Worm (Caenorhabditis elegans) whole organism, L2 larva: ENCODE measurements around the gene F08F8.9.

ENCODE experiments used
- C34F6.9 ChIP-seq: fragments of 150-350 bp; optimal IDR thresholded peaks from 2 replicates; lab custom pipeline; 2014; ENCODE audit warnings: missing biosample characterization, missing genetic modification characterization
- F13H6.1 ChIP-seq: sonication (generic microtip); optimal IDR thresholded peaks from 2 replicates; lab custom pipeline; 2016; ENCODE audit warnings: missing genetic modification characterization, missing compliant biosample characterization
- R02D3.7 ChIP-seq: fragments of 150-350 bp; optimal IDR thresholded peaks from 2 replicates; lab custom pipeline; 2014; ENCODE audit warnings: missing biosample characterization, missing genetic modification characterization
- Y55F3AM.14 ChIP-seq: fragments of 200-800 bp; sonication (Bioruptor generic); optimal IDR thresholded peaks from 2 replicates; lab custom pipeline; 2018; ENCODE audit warnings: mild to moderate bottlenecking, missing genetic modification characterization, missing compliant biosample characterization
- ZK546.5 ChIP-seq: sonication (generic microtip); optimal IDR thresholded peaks from 2 replicates; lab custom pipeline; 2017; ENCODE audit warnings: missing biosample characterization, missing genetic modification characterization
- alr-1 ChIP-seq: fragments of 150-350 bp; optimal IDR thresholded peaks from 2 replicates; lab custom pipeline; 2014; ENCODE audit warnings: missing biosample characterization, missing genetic modification characterization
- aly-2 ChIP-seq: fragments of 150-350 bp; optimal IDR thresholded peaks from 2 replicates; lab custom pipeline; 2014; ENCODE audit warnings: missing biosample characterization, missing genetic modification characterization
- ama-1 ChIP-seq: fragments of 150-350 bp; optimal IDR thresholded peaks from 2 replicates; lab custom pipeline; 2018; ENCODE audit warnings: inconsistent platforms
- ceh-16 ChIP-seq: fragments of 150-350 bp; optimal IDR thresholded peaks from 2 replicates; lab custom pipeline; 2014; ENCODE audit warnings: missing biosample characterization, missing genetic modification characterization
- ceh-82 ChIP-seq: fragments of 150-350 bp; optimal IDR thresholded peaks from 2 replicates; lab custom pipeline; 2014; ENCODE audit warnings: missing biosample characterization, missing genetic modification characterization
- crh-2 ChIP-seq: sonication (generic microtip); optimal IDR thresholded peaks from 2 replicates; lab custom pipeline; 2017; ENCODE audit warnings: missing biosample characterization, missing genetic modification characterization
- dmd-4 ChIP-seq: sonication (generic microtip); optimal IDR thresholded peaks from 2 replicates; lab custom pipeline; 2017; ENCODE audit warnings: missing biosample characterization, missing genetic modification characterization
- egl-27 ChIP-seq: sonication (generic microtip); optimal IDR thresholded peaks from 3 replicates; lab custom pipeline; 2017; ENCODE audit warnings: missing biosample characterization, missing genetic modification reagents, missing genetic modification characterization
- elt-1 ChIP-seq: fragments of 150-350 bp; optimal IDR thresholded peaks from 2 replicates; lab custom pipeline; 2014; ENCODE audit warnings: missing biosample characterization, missing genetic modification characterization
- fos-1 ChIP-seq: fragments of 150-350 bp; optimal IDR thresholded peaks from 2 replicates; lab custom pipeline; 2014; ENCODE audit warnings: missing biosample characterization, missing genetic modification characterization
- gmeb-1 ChIP-seq: fragments of 150-350 bp; optimal IDR thresholded peaks from 2 replicates; lab custom pipeline; 2014; ENCODE audit warnings: missing biosample characterization, missing genetic modification characterization
- lin-11 ChIP-seq: fragments of 150-350 bp; sonication (generic microtip); optimal IDR thresholded peaks from 2 replicates; lab custom pipeline; 2014; ENCODE audit warnings: missing biosample characterization, missing genetic modification characterization, inconsistent platforms, mixed read lengths
- lin-13 ChIP-seq: fragments of 150-350 bp; optimal IDR thresholded peaks from 2 replicates; lab custom pipeline; 2014; ENCODE audit warnings: missing biosample characterization, missing genetic modification reagents, missing genetic modification characterization
- lin-39 ChIP-seq: fragments of 150-350 bp; optimal IDR thresholded peaks from 2 replicates; lab custom pipeline; 2014; ENCODE audit warnings: missing biosample characterization, missing genetic modification reagents, missing genetic modification characterization
- lsy-2 ChIP-seq, 2 experiments: fragments of 150-350 bp in 1 of 2; sonication (generic microtip) in 1 of 2; optimal IDR thresholded peaks; 2 replicates each; lab custom pipeline; 2014 to 2017; ENCODE audit warnings: missing biosample characterization in 2 of 2, missing genetic modification characterization in 2 of 2
- mbf-1 ChIP-seq: sonication (generic microtip); optimal IDR thresholded peaks from 2 replicates; lab custom pipeline; 2017; ENCODE audit warnings: missing biosample characterization, missing genetic modification characterization
- mdl-1 ChIP-seq, 2 experiments: fragments of 150-350 bp in 1 of 2; sonication (generic microtip) in 1 of 2; optimal IDR thresholded peaks; 2 replicates each; lab custom pipeline; 2017; ENCODE audit warnings: missing biosample characterization in 2 of 2, missing genetic modification characterization in 2 of 2
- nhr-11 ChIP-seq: fragments of 150-350 bp; optimal IDR thresholded peaks from 2 replicates; lab custom pipeline; 2014; ENCODE audit warnings: missing biosample characterization, missing genetic modification characterization
- nhr-12 ChIP-seq: fragments of 150-350 bp; optimal IDR thresholded peaks from 2 replicates; lab custom pipeline; 2014; ENCODE audit warnings: missing biosample characterization, missing genetic modification characterization
- nhr-129 ChIP-seq: fragments of 150-350 bp; optimal IDR thresholded peaks from 2 replicates; lab custom pipeline; 2014; ENCODE audit warnings: missing biosample characterization, missing genetic modification characterization
- nhr-21 ChIP-seq: fragments of 150-350 bp; optimal IDR thresholded peaks from 2 replicates; lab custom pipeline; 2014; ENCODE audit warnings: missing biosample characterization, missing genetic modification characterization
- nhr-237 ChIP-seq: fragments of 150-350 bp; optimal IDR thresholded peaks from 2 replicates; lab custom pipeline; 2014; ENCODE audit warnings: missing biosample characterization, missing genetic modification characterization
- nhr-25 ChIP-seq: fragments of 150-350 bp; sonication (generic microtip); optimal IDR thresholded peaks from 3 replicates; lab custom pipeline; 2014; ENCODE audit warnings: missing biosample characterization, missing genetic modification characterization
- nhr-6 ChIP-seq: fragments of 150-350 bp; optimal IDR thresholded peaks from 2 replicates; lab custom pipeline; 2014; ENCODE audit warnings: missing biosample characterization, missing genetic modification characterization
- nhr-77 ChIP-seq: fragments of 150-350 bp; optimal IDR thresholded peaks from 2 replicates; lab custom pipeline; 2014; ENCODE audit warnings: missing biosample characterization, missing genetic modification characterization
- peb-1 ChIP-seq: fragments of 150-350 bp; optimal IDR thresholded peaks from 2 replicates; lab custom pipeline; 2014; ENCODE audit warnings: missing biosample characterization, missing genetic modification characterization
- sem-4 ChIP-seq: fragments of 150-350 bp; optimal IDR thresholded peaks from 2 replicates; lab custom pipeline; 2014; ENCODE audit warnings: missing biosample characterization, missing genetic modification reagents, missing genetic modification characterization
- skn-1 ChIP-seq: sonication (generic microtip); optimal IDR thresholded peaks from 2 replicates; lab custom pipeline; 2017; ENCODE audit warnings: missing biosample characterization, missing genetic modification characterization
- sma-3 ChIP-seq: sonication (generic microtip); optimal IDR thresholded peaks from 2 replicates; lab custom pipeline; 2016; ENCODE audit warnings: missing genetic modification reagents, missing genetic modification characterization, missing compliant biosample characterization
- sma-9 ChIP-seq, 2 experiments: fragments of 150-350 bp in 1 of 2; sonication (generic microtip) in 1 of 2; optimal IDR thresholded peaks; 2 replicates each; lab custom pipeline; 2014 to 2016; ENCODE audit warnings: missing genetic modification characterization in 2 of 2, mild to moderate bottlenecking in 1 of 2, missing biosample characterization in 1 of 2, missing compliant biosample characterization in 1 of 2, missing genetic modification reagents in 1 of 2, moderate library complexity in 1 of 2
- snpc-4 ChIP-seq: fragments of 150-350 bp; optimal IDR thresholded peaks from 2 replicates; lab custom pipeline; 2014; ENCODE audit warnings: missing biosample characterization, missing genetic modification characterization
- unc-39 ChIP-seq: fragments of 150-350 bp; optimal IDR thresholded peaks from 2 replicates; lab custom pipeline; 2014; ENCODE audit warnings: missing biosample characterization, missing genetic modification characterization
- unc-55 ChIP-seq: fragments of 150-350 bp; sonication (generic microtip); optimal IDR thresholded peaks from 3 replicates; lab custom pipeline; 2014; ENCODE audit warnings: missing biosample characterization, missing genetic modification reagents, missing genetic modification characterization
- unc-62 ChIP-seq: fragments of 150-350 bp; optimal IDR thresholded peaks from 2 replicates; lab custom pipeline; 2014; ENCODE audit warnings: missing biosample characterization, missing genetic modification reagents, missing genetic modification characterization
- zag-1 ChIP-seq: fragments of 150-350 bp; optimal IDR thresholded peaks from 2 replicates; lab custom pipeline; 2014; ENCODE audit warnings: missing biosample characterization, missing genetic modification characterization
- ztf-1 ChIP-seq: fragments of 200-800 bp; sonication (Bioruptor generic); conservative IDR thresholded peaks from 2 replicates; pipeline ENCODE4 v1.3.6; 2022; ENCODE audit warnings: missing genetic modification characterization, missing compliant biosample characterization
- ztf-11 ChIP-seq: sonication (generic microtip); optimal IDR thresholded peaks from 2 replicates; lab custom pipeline; 2017; ENCODE audit warnings: missing biosample characterization, missing genetic modification characterization
- ztf-4 ChIP-seq: fragments of 150-350 bp; optimal IDR thresholded peaks from 2 replicates; lab custom pipeline; 2014; ENCODE audit warnings: missing biosample characterization, missing genetic modification characterization

F08F8.9 gene

ce11 chrIII:7357356-7357755 lies 3.6 kb upstream of the F08F8.9 start, which contains the start of gene F08F8.10:
TSS of gene F08F8.10 (minus strand) at chrIII:7357393.
- TF ChIP-seq aly-2 (tag; lab: Kevin White, UChicago) = no peak
- no peak for TF ChIP-seq egl-27 (tag; lab: Kevin White, UChicago)
- TF ChIP-seq ama-1 (lab: Kevin White, UChicago) = no peak
- no peak for TF ChIP-seq gmeb-1 (tag; lab: Kevin White, UChicago)
- no peak for TF ChIP-seq elt-1 (tag; lab: Kevin White, UChicago)
- no peak for TF ChIP-seq fos-1 (tag; lab: Kevin White, UChicago)
- TF ChIP-seq sma-9 (GFP tag; optimal IDR thresholded peaks at IDR 0.05; lab: Kevin White, UChicago) = peak; percentile 46
- no peak for TF ChIP-seq sma-9 (tag; optimal IDR thresholded peaks at IDR 0.05; lab: Kevin White, UChicago)
- no peak for TF ChIP-seq nhr-21 (tag; lab: Kevin White, UChicago)
- no peak for TF ChIP-seq lin-13
- TF ChIP-seq ztf-4 (tag; lab: Kevin White, UChicago) = no peak
- peak; percentile 57 for TF ChIP-seq unc-55 (GFP tag; lab: Kevin White, UChicago)
- TF ChIP-seq nhr-129 (tag; lab: Kevin White, UChicago) = peak; percentile 45
- TF ChIP-seq lsy-2 (tag; optimal IDR thresholded peaks at IDR 0.05; lab: Kevin White, UChicago) = peak in 1 of 2 experiments; percentile 62
- peak; percentile 44 for TF ChIP-seq crh-2
- no peak for TF ChIP-seq snpc-4 (tag; lab: Kevin White, UChicago)
- TF ChIP-seq mdl-1 (tag; optimal IDR thresholded peaks at IDR 0.05; lab: Kevin White, UChicago) = no peak
- no peak for TF ChIP-seq skn-1 (tag; lab: Kevin White, UChicago)
- TF ChIP-seq nhr-77 = no peak
- TF ChIP-seq F13H6.1 = peak; percentile 0
- peak; percentile 83 for TF ChIP-seq C34F6.9 (tag; lab: Kevin White, UChicago)
- TF ChIP-seq nhr-25 (tag; lab: Kevin White, UChicago) = peak; percentile 38

DNA sequence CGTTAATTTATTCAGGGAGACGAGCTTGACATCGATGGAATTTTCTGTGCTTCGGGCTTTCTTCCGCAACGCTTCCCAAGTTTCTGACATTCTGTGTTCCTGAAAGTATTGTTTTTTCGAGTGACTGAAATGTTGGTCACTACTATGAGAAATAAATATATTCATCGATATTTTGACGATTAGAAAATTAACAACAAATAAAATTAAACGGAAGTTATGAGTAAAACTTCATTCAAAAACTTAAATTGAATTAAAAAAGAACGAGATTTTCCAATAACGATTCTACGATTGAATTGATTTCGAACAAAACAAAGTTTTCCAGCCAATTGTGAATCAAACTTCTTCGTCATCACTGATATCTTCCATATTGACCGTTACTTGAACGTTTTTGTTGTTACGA lies 4.7 kb downstream of the F08F8.9 start, which contains the start of gene gos-28:
gos-28 (minus strand) TSS at position 101 of the 400 bp plus-strand sequence.
- no peak for TF ChIP-seq ZK546.5 (tag; lab: Kevin White, UChicago)
- TF ChIP-seq ama-1 (lab: Kevin White, UChicago) = no peak
- TF ChIP-seq nhr-12 = no peak
- no peak for TF ChIP-seq nhr-11 (tag; lab: Kevin White, UChicago)
- TF ChIP-seq peb-1 = no peak
- TF ChIP-seq unc-39 = no peak
- no peak for TF ChIP-seq Y55F3AM.14 (GFP tag; lab: Kevin White, UChicago)
- TF ChIP-seq nhr-6 = no peak
- no peak for TF ChIP-seq nhr-237 (tag; lab: Kevin White, UChicago)
- TF ChIP-seq nhr-129 (tag; lab: Kevin White, UChicago) = no peak
- TF ChIP-seq dmd-4 (tag; lab: Kevin White, UChicago) = no peak
- no peak for TF ChIP-seq R02D3.7 (tag; lab: Kevin White, UChicago)
- no peak for TF ChIP-seq lin-39
- no peak for TF ChIP-seq lin-11 (tag; lab: Kevin White, UChicago)
- TF ChIP-seq ztf-1 = no peak
- no peak for TF ChIP-seq ztf-11
- TF ChIP-seq sma-3 (GFP tag; lab: Kevin White, UChicago) = no peak
- TF ChIP-seq, all 48 proteins: peak for 0

- no peak for TF ChIP-seq egl-27 (tag; lab: Kevin White, UChicago)
- no peak for TF ChIP-seq sem-4 (tag; lab: Kevin White, UChicago)
- no peak for TF ChIP-seq snpc-4 (tag; lab: Kevin White, UChicago)
Observed at ce11 chrIII:7347049-7347448, 6.7 kb downstream of the F08F8.9 start, which contains the start of gene F08F8.7. TSS of gene F08F8.7 (minus strand) at chrIII:7347149.

- no peak for TF ChIP-seq ztf-4 (tag; lab: Kevin White, UChicago)
- TF ChIP-seq lsy-2 (tag; optimal IDR thresholded peaks at IDR 0.05; lab: Kevin White, UChicago) = no peak
- TF ChIP-seq gmeb-1 (tag; lab: Kevin White, UChicago) = no peak
- TF ChIP-seq nhr-237 (tag; lab: Kevin White, UChicago) = no peak
- no peak for TF ChIP-seq dmd-4 (tag; lab: Kevin White, UChicago)
- TF ChIP-seq nhr-12 = no peak
- no peak for TF ChIP-seq alr-1 (tag; lab: Kevin White, UChicago)
- TF ChIP-seq nhr-11 (tag; lab: Kevin White, UChicago) = no peak
- no peak for TF ChIP-seq nhr-6
- no peak for TF ChIP-seq sma-9 (GFP tag; optimal IDR thresholded peaks at IDR 0.05; lab: Kevin White, UChicago)
- TF ChIP-seq sma-9 (tag; optimal IDR thresholded peaks at IDR 0.05; lab: Kevin White, UChicago) = no peak
- TF ChIP-seq nhr-21 (tag; lab: Kevin White, UChicago) = no peak
- no peak for TF ChIP-seq mbf-1 (tag; lab: Kevin White, UChicago)
- no peak for TF ChIP-seq ceh-16 (tag; lab: Kevin White, UChicago)
- no peak for TF ChIP-seq F13H6.1
- TF ChIP-seq unc-62 (GFP tag; lab: Kevin White, UChicago) = no peak
- TF ChIP-seq crh-2 = no peak
- TF ChIP-seq ceh-82 = no peak
- TF ChIP-seq aly-2 (tag; lab: Kevin White, UChicago) = no peak
- TF ChIP-seq zag-1 (tag; lab: Kevin White, UChicago) = no peak
Observed at ce11 chrIII:7343389-7343788, 10.4 kb downstream of the F08F8.9 start, which contains the start of gene F08F8.6. TSS of gene F08F8.6 (plus strand) at chrIII:7343689.
